Fruit fly (Drosophila melanogaster): ENCODE data around the gene CG14053.

CG14053 gene

dm6 chrX:2222181-2222790, 28.6 kb upstream of the CG14053 start, which contains the start of gene Vinc (continued):
- TF ChIP-seq ATbp (GFP tag; optimal IDR thresholded peaks at IDR 0.05) (peak; percentile 52), CG12219 (GFP tag; optimal IDR thresholded peaks at IDR 0.05) (peak; percentile 90), mirr (GFP tag; optimal IDR thresholded peaks at IDR 0.05) (peak; percentile 91), cad (GFP tag; optimal IDR thresholded peaks at IDR 0.05) (no peak), CG3995 (GFP tag; optimal IDR thresholded peaks at IDR 0.05) (peak; percentile 41), CG11696 (GFP tag; IDR thresholded peaks at IDR 0.05) (0 out of 2 replicates have a peak, but pooled peaks have one; percentile 16), insv (GFP tag; optimal IDR thresholded peaks at IDR 0.05) (no peak), E2f2 (GFP tag; IDR thresholded peaks at IDR 0.05) (peak; percentile 86), CG9727 (GFP tag; optimal IDR thresholded peaks at IDR 0.05) (peak; percentile 83), CG2712 (tag; optimal IDR thresholded peaks at IDR 0.05) (peak; percentile 89), CG6689 (GFP tag; IDR thresholded peaks at IDR 0.05) (peak; percentile 92), p53 (GFP tag; optimal IDR thresholded peaks at IDR 0.05) (peak; percentile 72), CG31441 (GFP tag; IDR thresholded peaks at IDR 0.05) (peak; percentile 86), scrt (GFP tag; optimal IDR thresholded peaks at IDR 0.05) (peak; percentile 87), cwo (GFP tag; optimal IDR thresholded peaks at IDR 0.05) (peak; percentile 91), Dek (tag; optimal IDR thresholded peaks at IDR 0.05) (peak; percentile 83), Dll (GFP tag; IDR thresholded peaks at IDR 0.05; ENCODE audit: partially characterized antibody) (peak; percentile 50; the same call in 2 of the 4 replicates), vvl (GFP tag; IDR thresholded peaks at IDR 0.05) (peak; percentile 80), crol (GFP tag; IDR thresholded peaks at IDR 0.05) (peak; percentile 12; the same call in 1 of the 2 replicates), Ets97D (GFP tag; optimal IDR thresholded peaks at IDR 0.05) (peak; percentile 65), CG1647 (GFP tag; optimal IDR thresholded peaks at IDR 0.05) (peak; percentile 70), slou (GFP tag; optimal IDR thresholded peaks at IDR 0.05) (peak; percentile 86), CG3163 (GFP tag; optimal IDR thresholded peaks at IDR 0.05) (peak; percentile 39), Deaf1 (tag; optimal IDR thresholded peaks at IDR 0.05) (peak; percentile 79), cato (GFP tag; optimal IDR thresholded peaks at IDR 0.05; ENCODE audit: borderline replicate concordance) (peak; percentile 24), tio (GFP tag; optimal IDR thresholded peaks at IDR 0.05) (no peak)

- TF ChIP-seq CG10979 (tag; optimal IDR thresholded peaks at IDR 0.05) (no peak), CG12391 (tag; optimal IDR thresholded peaks at IDR 0.05) (no peak), Sry-δ (GFP tag; optimal IDR thresholded peaks at IDR 0.05) (no peak), CG11504 (tag; optimal IDR thresholded peaks at IDR 0.05) (peak; percentile 41), C15 (GFP tag; IDR thresholded peaks at IDR 0.05) (no peak), Mrtf (GFP tag; IDR thresholded peaks at IDR 0.05) (no peak), CG10209 (GFP tag; optimal IDR thresholded peaks at IDR 0.05) (no peak), CG13287 (GFP tag; IDR thresholded peaks at IDR 0.05; ENCODE audit: partially characterized antibody) (no peak), Mes4 (GFP tag; optimal IDR thresholded peaks at IDR 0.05) (no peak), bab2 (GFP tag; optimal IDR thresholded peaks at IDR 0.05) (no peak), Ptx1 (GFP tag; IDR thresholded peaks at IDR 0.05) (no peak), vfl (GFP tag; optimal IDR thresholded peaks at IDR 0.05) (no peak), zen (tag; optimal IDR thresholded peaks at IDR 0.05) (peak; percentile 18), Vsx1 (GFP tag; optimal IDR thresholded peaks at IDR 0.05) (no peak), nmo (GFP tag; optimal IDR thresholded peaks at IDR 0.05) (no peak), insv (GFP tag; optimal IDR thresholded peaks at IDR 0.05) (peak; percentile 57 to 95), CG1603 (tag; optimal IDR thresholded peaks at IDR 0.05) (no peak), Elba2 (GFP tag; optimal IDR thresholded peaks at IDR 0.05) (peak; percentile 61)
Observed at dm6 chrX:2221598-2221997, 27.9 kb upstream of the CG14053 start.
